Worm (Caenorhabditis elegans) whole organism, young adult: Measurements from ENCODE around the gene mpz-3.

Source experiments
- C17E4.6 ChIP-seq: fragments of 200-800 bp; sonication (Bioruptor generic); IDR thresholded peaks from 2 replicates; pipeline ENCODE4 v1.3.6; 2022; ENCODE audit warnings: missing genetic modification reagents, missing genetic modification characterization, missing compliant biosample characterization
- F22D6.2 ChIP-seq: sonication (generic microtip); optimal IDR thresholded peaks from 2 replicates; lab custom pipeline; 2016; ENCODE audit warnings: mild to moderate bottlenecking, missing genetic modification characterization, missing compliant biosample characterization
- F23B12.7 ChIP-seq: sonication (generic microtip); optimal IDR thresholded peaks from 2 replicates; lab custom pipeline; 2017; ENCODE audit warnings: missing genetic modification characterization, mild to moderate bottlenecking, missing compliant biosample characterization, antibody characterized with exemption, moderate library complexity; ENCODE audit not compliant: insufficient read depth
- F33H1.4 ChIP-seq: fragments of 200-800 bp; sonication (Bioruptor generic); IDR thresholded peaks from 2 replicates; pipeline ENCODE4 v1.3.6; 2022; ENCODE audit warnings: missing genetic modification reagents, missing genetic modification characterization, missing compliant biosample characterization
- F49E8.2 ChIP-seq: sonication (generic microtip); optimal IDR thresholded peaks from 3 replicates; lab custom pipeline; 2017; ENCODE audit warnings: missing genetic modification characterization, mild to moderate bottlenecking, missing compliant biosample characterization, antibody characterized with exemption, moderate library complexity; ENCODE audit not compliant: insufficient read depth
- F57A8.1 ChIP-seq: fragments of 200-800 bp; sonication (Bioruptor generic); optimal IDR thresholded peaks from 2 replicates; lab custom pipeline; 2018; ENCODE audit warnings: mild to moderate bottlenecking, missing genetic modification characterization, moderate library complexity, missing compliant biosample characterization
- F57C9.4 ChIP-seq: sonication (generic microtip); optimal IDR thresholded peaks from 2 replicates; lab custom pipeline; 2017; ENCODE audit warnings: mild to moderate bottlenecking, missing genetic modification characterization, missing compliant biosample characterization
- K11D2.4 ChIP-seq: fragments of 200-800 bp; sonication (Bioruptor generic); IDR thresholded peaks from 2 replicates; pipeline ENCODE4 v1.3.6; 2022; ENCODE audit warnings: missing genetic modification reagents, missing genetic modification characterization, missing compliant biosample characterization
- K12H6.12 ChIP-seq: fragments of 200-800 bp; sonication (Bioruptor generic); optimal IDR thresholded peaks from 2 replicates; lab custom pipeline; 2018; ENCODE audit warnings: mild to moderate bottlenecking, missing genetic modification characterization, missing compliant biosample characterization
- T07F8.4 ChIP-seq: sonication (generic microtip); optimal IDR thresholded peaks from 2 replicates; lab custom pipeline; 2016; ENCODE audit warnings: mild to moderate bottlenecking, missing genetic modification characterization, moderate library complexity, missing compliant biosample characterization
- T26A5.8 ChIP-seq: sonication (generic microtip); optimal IDR thresholded peaks from 2 replicates; lab custom pipeline; 2016; ENCODE audit warnings: missing genetic modification characterization, missing compliant biosample characterization
- attf-6 ChIP-seq: fragments of 200-800 bp; sonication (Bioruptor generic); IDR thresholded peaks from 2 replicates; pipeline ENCODE4 v1.3.6; 2022; ENCODE audit warnings: missing genetic modification reagents, missing genetic modification characterization, missing compliant biosample characterization
- bed-2 ChIP-seq: fragments of 200-800 bp; sonication (Bioruptor generic); IDR thresholded peaks from 2 replicates; pipeline ENCODE4 v1.3.6; 2022; ENCODE audit warnings: missing genetic modification reagents, missing genetic modification characterization, missing compliant biosample characterization
- ccch-3 ChIP-seq: fragments of 200-800 bp; sonication (Bioruptor generic); optimal IDR thresholded peaks from 2 replicates; lab custom pipeline; 2018; ENCODE audit warnings: mild to moderate bottlenecking, missing genetic modification characterization, missing compliant biosample characterization
- ceh-100 ChIP-seq: fragments of 200-800 bp; sonication (Bioruptor generic); IDR thresholded peaks from 2 replicates; pipeline ENCODE4 v1.3.6; 2022; ENCODE audit warnings: missing genetic modification reagents, missing genetic modification characterization, missing compliant biosample characterization
- ceh-79 ChIP-seq: sonication (generic microtip); optimal IDR thresholded peaks from 2 replicates; lab custom pipeline; 2017; ENCODE audit warnings: mild to moderate bottlenecking, missing genetic modification characterization, missing compliant biosample characterization
- dox-1 ChIP-seq: fragments of 200-800 bp; sonication (Bioruptor generic); IDR thresholded peaks from 2 replicates; pipeline ENCODE4 v1.3.6; 2022; ENCODE audit warnings: missing genetic modification reagents, missing genetic modification characterization, missing compliant biosample characterization
- dpl-1 ChIP-seq: fragments of 150-350 bp; optimal IDR thresholded peaks from 2 replicates; lab custom pipeline; 2014; ENCODE audit warnings: missing biosample characterization, missing genetic modification reagents, missing genetic modification characterization
- egl-44 ChIP-seq: fragments of 200-800 bp; sonication (Bioruptor generic); IDR thresholded peaks from 2 replicates; pipeline ENCODE4 v1.3.6; 2022; ENCODE audit warnings: missing genetic modification reagents, missing genetic modification characterization, missing compliant biosample characterization
- ets-4 ChIP-seq: fragments of 200-800 bp; sonication (Bioruptor generic); optimal IDR thresholded peaks from 2 replicates; lab custom pipeline; 2018; ENCODE audit warnings: mild to moderate bottlenecking, missing genetic modification characterization, missing compliant biosample characterization
- gei-17 ChIP-seq: fragments of 200-800 bp; sonication (Bioruptor generic); optimal IDR thresholded peaks from 2 replicates; lab custom pipeline; 2018; ENCODE audit warnings: mild to moderate bottlenecking, missing genetic modification characterization, missing compliant biosample characterization
- hmg-1.2 ChIP-seq: fragments of 200-800 bp; sonication (Bioruptor generic); IDR thresholded peaks from 2 replicates; pipeline ENCODE4 v1.3.6; 2022; ENCODE audit warnings: missing genetic modification reagents, missing genetic modification characterization, missing compliant biosample characterization
- hrde-1 ChIP-seq: sonication (generic microtip); optimal IDR thresholded peaks from 2 replicates; lab custom pipeline; 2016; ENCODE audit warnings: missing genetic modification characterization, mild to moderate bottlenecking, missing compliant biosample characterization, moderate library complexity, missing genotype, missing genetic modification reagents, borderline replicate concordance
- hsf-1 ChIP-seq: fragments of 200-800 bp; sonication (Bioruptor generic); IDR thresholded peaks from 2 replicates; pipeline ENCODE4 v1.3.6; 2022; ENCODE audit warnings: missing genetic modification reagents, missing genetic modification characterization, missing compliant biosample characterization
- lin-40 ChIP-seq: sonication (generic microtip); optimal IDR thresholded peaks from 2 replicates; lab custom pipeline; 2016; ENCODE audit warnings: missing genetic modification characterization, mild to moderate bottlenecking, missing compliant biosample characterization, missing genotype, missing genetic modification reagents
- lir-1 ChIP-seq: fragments of 200-800 bp; sonication (Bioruptor generic); conservative IDR thresholded peaks from 2 replicates; pipeline ENCODE4 v1.3.6; 2022; ENCODE audit warnings: missing genetic modification reagents, missing genetic modification characterization, missing compliant biosample characterization
- madf-10 ChIP-seq: sonication (generic microtip); optimal IDR thresholded peaks from 2 replicates; lab custom pipeline; 2016; ENCODE audit warnings: mild to moderate bottlenecking, missing genetic modification characterization, missing compliant biosample characterization
- madf-6 ChIP-seq: fragments of 200-800 bp; sonication (Bioruptor generic); IDR thresholded peaks from 2 replicates; pipeline ENCODE4 v1.3.6; 2022; ENCODE audit warnings: missing genetic modification reagents, missing genetic modification characterization, missing compliant biosample characterization
- mel-28 ChIP-seq: sonication (generic microtip); optimal IDR thresholded peaks from 2 replicates; lab custom pipeline; 2016; ENCODE audit warnings: borderline replicate concordance, mild to moderate bottlenecking, missing genetic modification characterization, missing compliant biosample characterization
- mxl-1 ChIP-seq: sonication (generic microtip); optimal IDR thresholded peaks from 2 replicates; lab custom pipeline; 2016; ENCODE audit warnings: missing genetic modification characterization, missing compliant biosample characterization
- nfya-1 ChIP-seq: sonication (generic microtip); optimal IDR thresholded peaks from 2 replicates; lab custom pipeline; 2017; ENCODE audit warnings: antibody characterized with exemption, missing compliant biosample characterization, missing genetic modification characterization, borderline replicate concordance; ENCODE audit not compliant: insufficient read depth
- nfyb-1 ChIP-seq: fragments of 200-800 bp; sonication (Bioruptor generic); IDR thresholded peaks from 2 replicates; pipeline ENCODE4 v1.3.6; 2022; ENCODE audit warnings: missing genetic modification reagents, missing genetic modification characterization, missing compliant biosample characterization
- nhr-120 ChIP-seq: fragments of 200-800 bp; sonication (Bioruptor generic); IDR thresholded peaks from 2 replicates; pipeline ENCODE4 v1.3.6; 2022; ENCODE audit warnings: missing genetic modification characterization, missing compliant biosample characterization
- nhr-179 ChIP-seq: sonication (generic microtip); optimal IDR thresholded peaks from 2 replicates; lab custom pipeline; 2016; ENCODE audit warnings: mild to moderate bottlenecking, missing genetic modification characterization, missing compliant biosample characterization
- pha-4 ChIP-seq: fragments of 150-350 bp; sonication (generic microtip); optimal IDR thresholded peaks from 2 replicates; lab custom pipeline; 2014; ENCODE audit warnings: missing biosample characterization, missing genetic modification reagents, missing genetic modification characterization
- rec-8 ChIP-seq, 2 experiments: sonication (generic microtip); optimal IDR thresholded peaks; 2 replicates each; lab custom pipeline; 2016; ENCODE audit warnings: mild to moderate bottlenecking in 2 of 2, missing genetic modification characterization in 2 of 2, missing genetic modification reagents in 2 of 2, missing genotype in 2 of 2, missing biosample characterization in 1 of 2, missing compliant biosample characterization in 1 of 2, moderate library complexity in 1 of 2
- repo-1 ChIP-seq: sonication (generic microtip); optimal IDR thresholded peaks from 2 replicates; lab custom pipeline; 2017; ENCODE audit warnings: mild to moderate bottlenecking, missing genetic modification characterization, missing compliant biosample characterization
- sea-2 ChIP-seq: fragments of 200-800 bp; sonication (Bioruptor generic); IDR thresholded peaks from 2 replicates; pipeline ENCODE4 v1.3.6; 2022; ENCODE audit warnings: missing genetic modification characterization, missing compliant biosample characterization
- snpc-1.3 ChIP-seq: sonication (generic microtip); optimal IDR thresholded peaks from 2 replicates; lab custom pipeline; 2017; ENCODE audit warnings: missing genetic modification characterization, mild to moderate bottlenecking, missing compliant biosample characterization, antibody characterized with exemption, moderate library complexity, missing genotype, missing genetic modification reagents; ENCODE audit not compliant: insufficient read depth
- somi-1 ChIP-seq: fragments of 200-800 bp; sonication (Bioruptor generic); optimal IDR thresholded peaks from 2 replicates; lab custom pipeline; 2018; ENCODE audit warnings: mild to moderate bottlenecking, missing genetic modification characterization, missing compliant biosample characterization
- tlf-1 ChIP-seq: fragments of 200-800 bp; sonication (Bioruptor generic); optimal IDR thresholded peaks from 2 replicates; lab custom pipeline; 2018; ENCODE audit warnings: mild to moderate bottlenecking, missing genetic modification characterization, missing compliant biosample characterization
- unc-62 ChIP-seq: fragments of 150-350 bp; optimal IDR thresholded peaks from 2 replicates; lab custom pipeline; 2014; ENCODE audit warnings: missing biosample characterization, missing genetic modification reagents, missing genetic modification characterization
- xnd-1 ChIP-seq: sonication (generic microtip); optimal IDR thresholded peaks from 2 replicates; lab custom pipeline; 2016; ENCODE audit warnings: missing genotype, missing genetic modification reagents, missing genetic modification characterization, missing compliant biosample characterization
- zim-3 ChIP-seq: sonication (generic microtip); optimal IDR thresholded peaks from 2 replicates; lab custom pipeline; 2017; ENCODE audit warnings: mild to moderate bottlenecking, missing genetic modification characterization, moderate library complexity, missing compliant biosample characterization
- ztf-18 ChIP-seq: sonication (generic microtip); optimal IDR thresholded peaks from 2 replicates; lab custom pipeline; 2016; ENCODE audit warnings: missing genotype, mild to moderate bottlenecking, missing genetic modification characterization, missing compliant biosample characterization
- ztf-25 ChIP-seq: fragments of 200-800 bp; sonication (Bioruptor generic); IDR thresholded peaks from 2 replicates; pipeline ENCODE4 v1.3.6; 2022; ENCODE audit warnings: missing genetic modification reagents, missing genetic modification characterization, missing compliant biosample characterization
- ztf-26 ChIP-seq: sonication (generic microtip); optimal IDR thresholded peaks from 2 replicates; lab custom pipeline; 2017; ENCODE audit warnings: missing genetic modification characterization, missing compliant biosample characterization
- ztf-6 ChIP-seq: fragments of 200-800 bp; sonication (Bioruptor generic); IDR thresholded peaks from 2 replicates; pipeline ENCODE4 v1.3.6; 2022; ENCODE audit warnings: missing genetic modification reagents, missing genetic modification characterization, missing compliant biosample characterization

The mpz-3 gene

ce11 chrII:6587264-6587870 is 22.2 kb upstream of the mpz-3 start, which contains the start of gene C56C10.7 (continued):
- TF ChIP-seq lir-1 (GFP tag; lab: Robert Waterston, UW) (0 out of 2 replicates have a peak, but pooled peaks have one; percentile 30), hrde-1 (tag; lab: Kevin White, UChicago) (peak; percentile 62), nfyb-1 (GFP tag; lab: Robert Waterston, UW) (peak; percentile 69; the same call in 1 of the 2 replicates), dox-1 (GFP tag; lab: Robert Waterston, UW) (no peak; the same call in 1 of the 2 replicates), egl-44 (GFP tag; lab: Robert Waterston, UW) (peak; percentile 43), mxl-1 (tag; lab: Kevin White, UChicago) (peak; percentile 10), dpl-1 (GFP tag; lab: Kevin White, UChicago) (no peak), hmg-1.2 (GFP tag; lab: Robert Waterston, UW) (peak; percentile 49), F23B12.7 (tag; lab: Kevin White, UChicago) (no peak), snpc-1.3 (tag; lab: Kevin White, UChicago) (peak; percentile 67), attf-6 (peak; percentile 85), ceh-100 (GFP tag; lab: Robert Waterston, UW) (peak; percentile 63), ceh-79 (peak; percentile 3), sea-2 (GFP tag; lab: Robert Waterston, UW) (no peak), F57C9.4 (tag; lab: Kevin White, UChicago) (no peak), F57A8.1 (GFP tag; lab: Kevin White, UChicago) (no peak), bed-2 (GFP tag; lab: Robert Waterston, UW) (no peak), ztf-6 (GFP tag; lab: Robert Waterston, UW) (no peak), zim-3 (tag; lab: Kevin White, UChicago) (no peak), madf-6 (peak; percentile 89), pha-4 (tag; lab: Kevin White, UChicago) (no peak), xnd-1 (tag; lab: Kevin White, UChicago) (peak; percentile 38), F49E8.2 (tag; lab: Kevin White, UChicago) (peak; percentile 56), madf-10 (tag; lab: Kevin White, UChicago) (peak; percentile 34), ccch-3 (GFP tag; lab: Kevin White, UChicago) (no peak), ztf-26 (tag; lab: Kevin White, UChicago) (peak; percentile 34), K12H6.12 (tag; lab: Kevin White, UChicago) (no peak), somi-1 (GFP tag; lab: Kevin White, UChicago) (no peak), C17E4.6 (peak; percentile 62; the same call in 1 of the 2 replicates), repo-1 (tag; lab: Kevin White, UChicago) (peak; percentile 84), ets-4 (GFP tag; lab: Kevin White, UChicago) (no peak), nhr-179 (tag; lab: Kevin White, UChicago) (no peak), nfya-1 (tag; lab: Kevin White, UChicago) (no peak), lin-40 (tag; lab: Kevin White, UChicago) (no peak), unc-62 (GFP tag; lab: Kevin White, UChicago) (no peak), tlf-1 (GFP tag; lab: Kevin White, UChicago) (peak; percentile 87), nhr-120 (GFP tag; lab: Robert Waterston, UW) (no peak), rec-8 (tag; optimal IDR thresholded peaks at IDR 0.05; lab: Kevin White, UChicago) (no peak), mel-28 (tag; lab: Kevin White, UChicago) (no peak), T07F8.4 (tag; lab: Kevin White, UChicago) (no peak), ztf-18 (tag; lab: Kevin White, UChicago) (peak; percentile 24), F22D6.2 (tag; lab: Kevin White, UChicago) (no peak), F33H1.4 (GFP tag; lab: Robert Waterston, UW) (peak; percentile 30; the same call in 1 of the 2 replicates), K11D2.4 (GFP tag; lab: Robert Waterston, UW) (no peak), hsf-1 (peak; percentile 88), gei-17 (GFP tag; lab: Kevin White, UChicago) (no peak), ztf-25 (GFP tag; lab: Robert Waterston, UW) (peak; percentile 66; the same call in 1 of the 2 replicates), T26A5.8 (tag; lab: Kevin White, UChicago) (no peak)
